Worm (Caenorhabditis elegans) whole organism, L2 larva: ENCODE data around the gene lron-13.

Experiments used
- F13H6.1 ChIP-seq: sonication (generic microtip); optimal IDR thresholded peaks from 2 replicates; lab custom pipeline; 2016; ENCODE audit warnings: missing genetic modification characterization, missing compliant biosample characterization
- R02D3.7 ChIP-seq: fragments of 150-350 bp; optimal IDR thresholded peaks from 2 replicates; lab custom pipeline; 2014; ENCODE audit warnings: missing biosample characterization, missing genetic modification characterization
- aly-2 ChIP-seq: fragments of 150-350 bp; optimal IDR thresholded peaks from 2 replicates; lab custom pipeline; 2014; ENCODE audit warnings: missing biosample characterization, missing genetic modification characterization
- elt-1 ChIP-seq: fragments of 150-350 bp; optimal IDR thresholded peaks from 2 replicates; lab custom pipeline; 2014; ENCODE audit warnings: missing biosample characterization, missing genetic modification characterization
- lin-39 ChIP-seq: fragments of 150-350 bp; optimal IDR thresholded peaks from 2 replicates; lab custom pipeline; 2014; ENCODE audit warnings: missing biosample characterization, missing genetic modification reagents, missing genetic modification characterization
- nhr-12 ChIP-seq: fragments of 150-350 bp; optimal IDR thresholded peaks from 2 replicates; lab custom pipeline; 2014; ENCODE audit warnings: missing biosample characterization, missing genetic modification characterization
- nhr-23 ChIP-seq: fragments of 150-350 bp; optimal IDR thresholded peaks from 2 replicates; lab custom pipeline; 2014; ENCODE audit warnings: missing biosample characterization, missing genetic modification reagents, missing genetic modification characterization
- nhr-25 ChIP-seq: fragments of 150-350 bp; sonication (generic microtip); optimal IDR thresholded peaks from 3 replicates; lab custom pipeline; 2014; ENCODE audit warnings: missing biosample characterization, missing genetic modification characterization
- peb-1 ChIP-seq: fragments of 150-350 bp; optimal IDR thresholded peaks from 2 replicates; lab custom pipeline; 2014; ENCODE audit warnings: missing biosample characterization, missing genetic modification characterization
- snpc-4 ChIP-seq: fragments of 150-350 bp; optimal IDR thresholded peaks from 2 replicates; lab custom pipeline; 2014; ENCODE audit warnings: missing biosample characterization, missing genetic modification characterization
- unc-39 ChIP-seq: fragments of 150-350 bp; optimal IDR thresholded peaks from 2 replicates; lab custom pipeline; 2014; ENCODE audit warnings: missing biosample characterization, missing genetic modification characterization

DNA sequence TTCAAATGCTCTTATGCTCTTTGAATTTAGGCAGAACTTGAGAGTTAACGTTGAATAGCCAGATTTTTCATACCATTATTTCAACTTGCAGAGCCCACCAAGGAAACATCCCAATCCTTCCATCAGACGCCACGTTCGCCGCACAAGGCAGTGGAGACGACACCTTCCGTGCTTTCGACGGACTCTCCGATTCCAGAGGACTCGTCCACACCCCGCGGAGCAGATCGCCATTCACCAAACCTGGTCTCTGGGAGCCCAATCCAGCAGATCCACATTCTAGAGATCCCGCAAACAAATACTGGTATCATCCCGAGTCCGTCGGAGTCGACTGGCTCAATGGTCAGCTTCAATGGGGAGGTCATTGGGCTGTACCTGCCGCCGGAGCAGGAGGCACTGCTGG lies 52.8 kb downstream of the lron-13 start:
- no peak for TF ChIP-seq snpc-4 (tag; lab: Kevin White, UChicago)
- TF ChIP-seq nhr-25 (tag; lab: Kevin White, UChicago) = no peak
- no peak for TF ChIP-seq aly-2 (tag; lab: Kevin White, UChicago)
- TF ChIP-seq nhr-12 (tag; lab: Kevin White, UChicago) = no peak
- TF ChIP-seq unc-39 (tag; lab: Kevin White, UChicago) = no peak
- TF ChIP-seq peb-1 (tag; lab: Kevin White, UChicago) = no peak
- no peak for TF ChIP-seq lin-39 (tag; lab: Kevin White, UChicago)
- no peak for TF ChIP-seq nhr-23
- TF ChIP-seq R02D3.7 (tag; lab: Kevin White, UChicago) = no peak
- TF ChIP-seq elt-1 (tag; lab: Kevin White, UChicago) = no peak
- no peak for TF ChIP-seq F13H6.1 (tag; lab: Kevin White, UChicago)
